Worm (Caenorhabditis elegans): ENCODE results near the gene T26H5.9.

Gene T26H5.9

ce11 chrV:15413847-15414246 lies 30.9 kb upstream of the T26H5.9 start, which contains the start of gene srh-264:
Gene srh-264, plus strand, starts transcription at chrV:15414147.
- TF ChIP-seq T22C8.4 (GFP tag; IDR thresholded peaks at IDR 0.05) (no peak), klf-2 (GFP tag; conservative IDR thresholded peaks at IDR 0.05) (no peak), med-1 (GFP tag; optimal IDR thresholded peaks at IDR 0.05; ENCODE audit: insufficient read depth) (no peak), cog-1 (tag; optimal IDR thresholded peaks at IDR 0.05) (no peak), flt-1 (GFP tag; IDR thresholded peaks at IDR 0.05) (no peak), ztf-23 (GFP tag; IDR thresholded peaks at IDR 0.05) (no peak), ref-1 (GFP tag; conservative IDR thresholded peaks at IDR 0.05) (no peak), tab-1 (GFP tag; IDR thresholded peaks at IDR 0.05) (no peak), ztf-29 (GFP tag; IDR thresholded peaks at IDR 0.05) (no peak)

- no peak for TF ChIP-seq ztf-23 (GFP tag; IDR thresholded peaks at IDR 0.05)
- no peak for TF ChIP-seq tab-1 (GFP tag; IDR thresholded peaks at IDR 0.05)
- TF ChIP-seq med-1 (GFP tag; optimal IDR thresholded peaks at IDR 0.05; ENCODE audit: insufficient read depth) = no peak
- TF ChIP-seq cog-1 (tag; optimal IDR thresholded peaks at IDR 0.05) = no peak
- no peak for TF ChIP-seq flt-1 (GFP tag; IDR thresholded peaks at IDR 0.05)
- no peak for TF ChIP-seq ref-1 (GFP tag; conservative IDR thresholded peaks at IDR 0.05)
- TF ChIP-seq ztf-29 (GFP tag; IDR thresholded peaks at IDR 0.05) = no peak
- TF ChIP-seq klf-2 (GFP tag; conservative IDR thresholded peaks at IDR 0.05) = no peak
- TF ChIP-seq T22C8.4 (GFP tag; IDR thresholded peaks at IDR 0.05) = no peak
Measured at ce11 chrV:15415951-15416350, 28.8 kb upstream of the T26H5.9 start, which contains the start of gene srh-265. Gene srh-265, plus strand, starts transcription at chrV:15416251.

ce11 chrV:15417822-15418221 lies 26.9 kb upstream of the T26H5.9 start, which contains the start of gene T06E6.10:
Gene T06E6.10, plus strand, starts transcription at chrV:15418122.
- TF ChIP-seq ztf-23 (GFP tag; IDR thresholded peaks at IDR 0.05) = no peak
- TF ChIP-seq klf-2 (GFP tag; conservative IDR thresholded peaks at IDR 0.05) = no peak
- TF ChIP-seq cog-1 (tag; optimal IDR thresholded peaks at IDR 0.05) = no peak
- no peak for TF ChIP-seq T22C8.4 (GFP tag; IDR thresholded peaks at IDR 0.05)
- no peak for TF ChIP-seq ztf-29 (GFP tag; IDR thresholded peaks at IDR 0.05)
- TF ChIP-seq med-1 (GFP tag; optimal IDR thresholded peaks at IDR 0.05; ENCODE audit: insufficient read depth) = no peak

ce11 chrV:15423601-15424000 lies 21.1 kb upstream of the T26H5.9 start, which contains the start of gene fbxa-104:
Gene fbxa-104, minus strand, starts transcription at chrV:15423683.
- TF ChIP-seq med-1 (GFP tag; optimal IDR thresholded peaks at IDR 0.05; ENCODE audit: insufficient read depth) (no peak), flt-1 (GFP tag; IDR thresholded peaks at IDR 0.05) (no peak), klf-2 (GFP tag; conservative IDR thresholded peaks at IDR 0.05) (no peak), ztf-29 (GFP tag; IDR thresholded peaks at IDR 0.05) (no peak), ref-1 (GFP tag; conservative IDR thresholded peaks at IDR 0.05) (no peak), ztf-23 (GFP tag; IDR thresholded peaks at IDR 0.05) (no peak), tab-1 (GFP tag; IDR thresholded peaks at IDR 0.05) (no peak), T22C8.4 (GFP tag; IDR thresholded peaks at IDR 0.05) (no peak), cog-1 (tag; optimal IDR thresholded peaks at IDR 0.05) (no peak)

- TF ChIP-seq tab-1 (GFP tag; IDR thresholded peaks at IDR 0.05) = no peak
- no peak for TF ChIP-seq flt-1 (GFP tag; IDR thresholded peaks at IDR 0.05)
- no peak for TF ChIP-seq cog-1 (tag; optimal IDR thresholded peaks at IDR 0.05)
- TF ChIP-seq ref-1 (GFP tag; conservative IDR thresholded peaks at IDR 0.05) = no peak
- no peak for TF ChIP-seq med-1 (GFP tag; optimal IDR thresholded peaks at IDR 0.05; ENCODE audit: insufficient read depth)
- no peak for TF ChIP-seq klf-2 (GFP tag; conservative IDR thresholded peaks at IDR 0.05)
Measured at ce11 chrV:15425368-15426091, 19.2 kb upstream of the T26H5.9 start, which contains the start of gene Y36E3A.2. Gene Y36E3A.2, plus strand, starts transcription at chrV:15426041.

- no peak for TF ChIP-seq ztf-23 (GFP tag; IDR thresholded peaks at IDR 0.05)
- no peak for TF ChIP-seq T22C8.4 (GFP tag; IDR thresholded peaks at IDR 0.05)
- TF ChIP-seq flt-1 (GFP tag; IDR thresholded peaks at IDR 0.05) = no peak
- TF ChIP-seq ref-1 (GFP tag; conservative IDR thresholded peaks at IDR 0.05) = no peak
- TF ChIP-seq ztf-29 (GFP tag; IDR thresholded peaks at IDR 0.05) = no peak
- TF ChIP-seq med-1 (GFP tag; optimal IDR thresholded peaks at IDR 0.05; ENCODE audit: insufficient read depth) = no peak
- no peak for TF ChIP-seq cog-1 (tag; optimal IDR thresholded peaks at IDR 0.05)
- TF ChIP-seq klf-2 (GFP tag; conservative IDR thresholded peaks at IDR 0.05) = no peak
Measured at ce11 chrV:15426944-15427343, 17.8 kb upstream of the T26H5.9 start, which contains the start of gene fbxa-209. Gene fbxa-209, minus strand, starts transcription at chrV:15427044.

ce11 chrV:15431322-15432052 lies 13.2 kb upstream of the T26H5.9 start:
- TF ChIP-seq med-1 (GFP tag; optimal IDR thresholded peaks at IDR 0.05; ENCODE audit: insufficient read depth) = no peak
- TF ChIP-seq T22C8.4 (GFP tag; IDR thresholded peaks at IDR 0.05) = no peak
- no peak for TF ChIP-seq flt-1 (GFP tag; IDR thresholded peaks at IDR 0.05)
- TF ChIP-seq tab-1 (GFP tag; IDR thresholded peaks at IDR 0.05) = no peak
- TF ChIP-seq cog-1 (tag; optimal IDR thresholded peaks at IDR 0.05) = no peak
- no peak for TF ChIP-seq ztf-23 (GFP tag; IDR thresholded peaks at IDR 0.05)
- TF ChIP-seq ztf-29 (GFP tag; IDR thresholded peaks at IDR 0.05) = no peak

ce11 chrV:15432457-15432856 lies 12.3 kb upstream of the T26H5.9 start, which contains the start of gene T26H5.8:
Gene T26H5.8, minus strand, starts transcription at chrV:15432726.
- no peak for TF ChIP-seq ztf-29 (GFP tag; IDR thresholded peaks at IDR 0.05)
- TF ChIP-seq flt-1 (GFP tag; IDR thresholded peaks at IDR 0.05) = no peak
- no peak for TF ChIP-seq klf-2 (GFP tag; conservative IDR thresholded peaks at IDR 0.05)
- no peak for TF ChIP-seq ztf-23 (GFP tag; IDR thresholded peaks at IDR 0.05)
- no peak for TF ChIP-seq ref-1 (GFP tag; conservative IDR thresholded peaks at IDR 0.05)
- no peak for TF ChIP-seq med-1 (GFP tag; optimal IDR thresholded peaks at IDR 0.05; ENCODE audit: insufficient read depth)
- no peak for TF ChIP-seq cog-1 (tag; optimal IDR thresholded peaks at IDR 0.05)
- no peak for TF ChIP-seq tab-1 (GFP tag; IDR thresholded peaks at IDR 0.05)
- no peak for TF ChIP-seq T22C8.4 (GFP tag; IDR thresholded peaks at IDR 0.05)

- TF ChIP-seq ref-1 (GFP tag; conservative IDR thresholded peaks at IDR 0.05) (no peak), tab-1 (GFP tag; IDR thresholded peaks at IDR 0.05) (no peak)
Measured at ce11 chrV:15434647-15435046, 10.1 kb upstream of the T26H5.9 start.
